Worm (Caenorhabditis elegans) whole organism, L4/young adult: ENCODE measurements around the gene lap-1.

Experiments used
- W03F9.2 ChIP-seq: fragments of 150-350 bp; optimal IDR thresholded peaks from 2 replicates; lab custom pipeline; 2014; ENCODE audit warnings: missing biosample characterization, missing genetic modification characterization
- dao-5 ChIP-seq: sonication (generic microtip); optimal IDR thresholded peaks from 2 replicates; lab custom pipeline; 2016; ENCODE audit warnings: missing genotype, missing genetic modification characterization, moderate library complexity, missing compliant biosample characterization
- him-1 ChIP-seq: sonication (generic microtip); optimal IDR thresholded peaks from 2 replicates; lab custom pipeline; 2016; ENCODE audit warnings: missing genotype, missing genetic modification reagents, missing genetic modification characterization, missing compliant biosample characterization

ce11 chrIII:8450494-8450893, 48.8 kb upstream of the lap-1 start:
- TF ChIP-seq him-1 (tag; lab: Kevin White, UChicago): no peak
- no peak for TF ChIP-seq dao-5 (tag; lab: Kevin White, UChicago)
- TF ChIP-seq W03F9.2 (tag; lab: Kevin White, UChicago): no peak
